Worm (Caenorhabditis elegans) whole organism, L4 larva: Measurements from ENCODE around the gene F21C10.11.
A peak's percentile ranks its signal among the peaks of the same experiment; 100 is the strongest.

Source experiments
- D1046.2 ChIP-seq: fragments of 200-800 bp; sonication (Bioruptor generic); IDR thresholded peaks from 2 replicates; pipeline ENCODE4 v1.3.6; 2022; ENCODE audit warnings: missing genetic modification characterization, missing compliant biosample characterization
- F37D6.2 ChIP-seq: sonication (generic microtip); optimal IDR thresholded peaks from 2 replicates; lab custom pipeline; 2016; ENCODE audit warnings: mild to moderate bottlenecking, missing genetic modification characterization, missing compliant biosample characterization
- F49E8.2 ChIP-seq: sonication (generic microtip); optimal IDR thresholded peaks from 2 replicates; lab custom pipeline; 2016; ENCODE audit warnings: missing compliant biosample characterization, mild to moderate bottlenecking, missing genetic modification characterization, borderline replicate concordance
- T26A8.4 ChIP-seq: fragments of 200-800 bp; sonication (Bioruptor generic); IDR thresholded peaks from 2 replicates; pipeline ENCODE4 v1.3.6; 2022; ENCODE audit warnings: missing genetic modification characterization, missing compliant biosample characterization
- Y5F2A.4 ChIP-seq: fragments of 200-800 bp; sonication (Bioruptor generic); optimal IDR thresholded peaks from 2 replicates; lab custom pipeline; 2018; ENCODE audit warnings: mild to moderate bottlenecking, missing genetic modification characterization, missing compliant biosample characterization
- ZK546.5 ChIP-seq, 2 experiments: sonication (generic microtip); optimal IDR thresholded peaks; 2 replicates each; lab custom pipeline; 2017; ENCODE audit warnings: missing biosample characterization in 2 of 2, missing genetic modification characterization in 2 of 2
- aha-1 ChIP-seq: fragments of 150-350 bp; peaks from one replicate; lab custom pipeline; 2014; ENCODE audit warnings: missing biosample characterization, missing genetic modification characterization
- ama-1 ChIP-seq: fragments of 150-350 bp; optimal IDR thresholded peaks from 2 replicates; lab custom pipeline; 2014; ENCODE audit warnings: inconsistent platforms, mixed read lengths
- attf-4 ChIP-seq: sonication (generic microtip); optimal IDR thresholded peaks from 3 replicates; lab custom pipeline; 2017; ENCODE audit warnings: missing biosample characterization, missing genetic modification characterization
- ceh-82 ChIP-seq: sonication (generic microtip); optimal IDR thresholded peaks from 2 replicates; lab custom pipeline; 2017; ENCODE audit warnings: missing biosample characterization, missing genetic modification characterization
- daf-19 ChIP-seq: fragments of 200-800 bp; sonication (Bioruptor generic); conservative IDR thresholded peaks from 2 replicates; pipeline ENCODE4 v1.3.6; 2022; ENCODE audit warnings: missing genetic modification characterization, missing compliant biosample characterization
- dmd-6 ChIP-seq: fragments of 200-800 bp; sonication (Bioruptor generic); IDR thresholded peaks from 2 replicates; pipeline ENCODE4 v1.3.6; 2022; ENCODE audit warnings: missing genetic modification reagents, missing genetic modification characterization, missing compliant biosample characterization
- dmd-9 ChIP-seq: fragments of 200-800 bp; sonication (Bioruptor generic); IDR thresholded peaks from 2 replicates; pipeline ENCODE4 v1.3.6; 2022; ENCODE audit warnings: missing genetic modification reagents, missing genetic modification characterization, missing compliant biosample characterization
- gei-8 ChIP-seq: fragments of 200-800 bp; sonication (Bioruptor generic); optimal IDR thresholded peaks from 2 replicates; lab custom pipeline; 2018; ENCODE audit warnings: mild to moderate bottlenecking, missing genetic modification characterization, missing compliant biosample characterization
- hlh-30 ChIP-seq: sonication (generic microtip); optimal IDR thresholded peaks from 2 replicates; lab custom pipeline; 2017; ENCODE audit warnings: antibody characterized with exemption, mild to moderate bottlenecking, missing genetic modification characterization, missing compliant biosample characterization; ENCODE audit not compliant: insufficient read depth
- hmg-1.1 ChIP-seq: fragments of 200-800 bp; sonication (Bioruptor generic); IDR thresholded peaks from 2 replicates; pipeline ENCODE4 v1.3.6; 2022; ENCODE audit warnings: missing genetic modification reagents, missing genetic modification characterization, missing compliant biosample characterization
- lin-13 ChIP-seq: fragments of 150-350 bp; optimal IDR thresholded peaks from 2 replicates; lab custom pipeline; 2014; ENCODE audit warnings: missing biosample characterization, missing genetic modification reagents, missing genetic modification characterization
- lin-38 ChIP-seq: fragments of 200-800 bp; sonication (Bioruptor generic); IDR thresholded peaks from 2 replicates; pipeline ENCODE4 v1.3.6; 2022; ENCODE audit warnings: missing genetic modification reagents, missing genetic modification characterization, missing compliant biosample characterization
- mdt-29 ChIP-seq: fragments of 200-800 bp; sonication (Bioruptor generic); IDR thresholded peaks from 2 replicates; pipeline ENCODE4 v1.3.6; 2022; ENCODE audit warnings: missing genetic modification reagents, missing genetic modification characterization, missing compliant biosample characterization
- mep-1 ChIP-seq: fragments of 150-350 bp; sonication (generic microtip); optimal IDR thresholded peaks from 3 replicates; lab custom pipeline; 2014; ENCODE audit warnings: missing biosample characterization, missing genetic modification characterization
- mxl-3 ChIP-seq: fragments of 200-800 bp; sonication (Bioruptor generic); optimal IDR thresholded peaks from 2 replicates; lab custom pipeline; 2018; ENCODE audit warnings: mild to moderate bottlenecking, missing genetic modification characterization, missing compliant biosample characterization
- nhr-10 ChIP-seq: fragments of 150-350 bp; optimal IDR thresholded peaks from 2 replicates; lab custom pipeline; 2014; ENCODE audit warnings: missing biosample characterization, missing genetic modification characterization
- nhr-102 ChIP-seq: sonication (generic microtip); optimal IDR thresholded peaks from 2 replicates; lab custom pipeline; 2016; ENCODE audit warnings: mild to moderate bottlenecking, missing genetic modification characterization, moderate library complexity, missing compliant biosample characterization
- nhr-11 ChIP-seq: fragments of 150-350 bp; optimal IDR thresholded peaks from 2 replicates; lab custom pipeline; 2014; ENCODE audit warnings: missing biosample characterization, missing genetic modification characterization
- nhr-28 ChIP-seq: fragments of 150-350 bp; optimal IDR thresholded peaks from 2 replicates; lab custom pipeline; 2014; ENCODE audit warnings: missing biosample characterization, missing genetic modification characterization
- nhr-6 ChIP-seq: fragments of 150-350 bp; optimal IDR thresholded peaks from 2 replicates; lab custom pipeline; 2014; ENCODE audit warnings: missing biosample characterization, missing genetic modification characterization
- nhr-77 ChIP-seq: fragments of 150-350 bp; optimal IDR thresholded peaks from 2 replicates; lab custom pipeline; 2014; ENCODE audit warnings: missing biosample characterization, missing genetic modification characterization
- php-3 ChIP-seq: fragments of 200-800 bp; sonication (Bioruptor generic); IDR thresholded peaks from 2 replicates; pipeline ENCODE4 v1.3.6; 2022; ENCODE audit warnings: missing genetic modification reagents, missing genetic modification characterization, missing compliant biosample characterization
- sdz-12 ChIP-seq: fragments of 200-800 bp; sonication (Bioruptor generic); optimal IDR thresholded peaks from 2 replicates; lab custom pipeline; 2018; ENCODE audit warnings: mild to moderate bottlenecking, missing genetic modification characterization, missing compliant biosample characterization
- zfp-3 ChIP-seq: fragments of 200-800 bp; sonication (Bioruptor generic); conservative IDR thresholded peaks from 2 replicates; pipeline ENCODE4 v1.3.6; 2022; ENCODE audit warnings: missing genetic modification reagents, missing genetic modification characterization, missing compliant biosample characterization
- ztf-7 ChIP-seq: fragments of 150-350 bp; optimal IDR thresholded peaks from 2 replicates; lab custom pipeline; 2014; ENCODE audit warnings: missing biosample characterization, missing genetic modification characterization

F21C10.11 gene

DNA sequence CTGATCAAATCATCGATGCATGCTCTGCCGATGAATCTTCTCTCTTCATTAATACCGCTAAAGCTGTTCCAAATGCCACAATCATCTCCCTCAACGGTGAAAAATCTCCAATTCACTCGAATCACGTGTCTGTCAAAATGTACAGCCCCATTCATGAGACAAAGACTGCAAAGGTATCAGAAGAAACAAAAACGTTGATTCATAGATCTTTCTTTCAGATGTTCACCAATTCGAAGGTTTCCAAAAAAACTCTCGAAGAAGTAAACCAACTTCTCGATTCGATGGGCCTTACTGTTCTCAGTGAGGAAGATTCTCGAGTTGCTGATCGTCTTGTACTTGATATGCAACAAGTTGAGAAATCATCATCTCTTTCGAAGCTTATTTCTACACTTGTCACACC lies 26.6 kb upstream of the F21C10.11 start:
- TF ChIP-seq ceh-82 (tag; lab: Kevin White, UChicago) (no peak), lin-13 (GFP tag; lab: Kevin White, UChicago) (no peak), nhr-6 (tag; lab: Kevin White, UChicago) (no peak), ama-1 (lab: Kevin White, UChicago) (peak; percentile 27), hlh-30 (tag; lab: Kevin White, UChicago) (peak; percentile 52), F37D6.2 (no peak), attf-4 (tag; lab: Kevin White, UChicago) (no peak), mxl-3 (GFP tag; lab: Kevin White, UChicago) (peak; percentile 7)

DNA sequence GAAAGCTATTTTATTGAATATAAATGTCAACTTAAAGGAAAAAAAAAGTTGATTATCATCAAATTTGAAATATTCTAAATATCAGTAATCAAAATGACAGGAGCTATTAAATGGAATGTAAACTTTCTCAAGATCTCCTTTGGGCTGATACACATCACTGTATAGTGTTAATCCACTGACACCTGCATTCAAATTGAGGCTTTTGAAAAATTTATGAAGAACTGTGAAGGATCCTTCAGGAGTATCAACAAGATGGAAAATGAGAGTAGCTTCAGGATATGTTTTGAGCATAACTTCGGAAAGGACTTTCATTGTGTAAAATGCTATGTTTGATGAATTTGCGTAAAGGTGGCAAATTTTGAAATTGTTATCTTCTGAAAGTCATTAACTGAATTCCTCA lies 26.1 kb upstream of the F21C10.11 start:
- TF ChIP-seq dmd-9 (GFP tag; lab: Robert Waterston, UW) (no peak), zfp-3 (GFP tag; lab: Robert Waterston, UW) (peak; percentile 63; the same call in 1 of the 2 replicates), T26A8.4 (GFP tag; lab: Robert Waterston, UW) (peak; percentile 18; the same call in 1 of the 2 replicates), ZK546.5 (tag; optimal IDR thresholded peaks at IDR 0.05; lab: Kevin White, UChicago) (no peak), ama-1 (lab: Kevin White, UChicago) (peak; percentile 17), mep-1 (tag; lab: Kevin White, UChicago) (peak; percentile 0), nhr-10 (no peak), lin-38 (peak; percentile 39; the same call in 1 of the 2 replicates), php-3 (GFP tag; lab: Robert Waterston, UW) (peak; percentile 17; the same call in 1 of the 2 replicates), aha-1 (tag; lab: Kevin White, UChicago) (peak; percentile 24)

DNA sequence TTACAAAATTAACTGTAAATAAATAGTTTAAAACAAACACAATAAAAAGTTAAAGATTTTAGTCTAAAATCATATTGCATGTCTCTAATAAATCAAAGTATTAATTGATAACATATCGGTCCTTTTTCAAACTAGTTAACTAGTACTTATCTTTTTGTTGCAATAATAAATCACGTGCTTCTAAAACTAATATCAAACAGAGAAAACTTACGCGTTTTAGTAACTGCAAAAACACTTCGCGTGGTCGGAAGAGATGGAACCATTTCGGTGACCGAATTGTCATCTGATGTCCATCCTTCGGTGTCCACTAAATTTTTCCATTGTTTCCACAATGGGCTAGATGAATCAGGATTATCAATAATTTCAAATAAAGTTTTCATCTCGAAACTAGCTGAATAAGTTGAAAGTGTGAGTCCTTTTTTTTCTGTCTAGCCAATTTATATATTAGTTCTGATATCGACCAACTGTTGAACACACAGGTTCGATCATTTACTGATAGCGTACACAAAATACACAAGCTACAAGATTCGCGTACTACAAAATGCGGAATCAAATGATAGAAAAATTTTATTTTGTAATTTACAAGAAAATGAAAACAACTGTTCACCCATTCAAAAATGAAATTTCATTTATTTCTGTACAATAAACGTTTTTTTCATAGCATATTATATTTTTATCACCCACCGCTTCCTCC lies 24.9 kb upstream of the F21C10.11 start, which contains the start of gene F21C10.9:
F21C10.9 (minus strand) TSS at position 417 of the 694 bp plus-strand sequence.
- TF ChIP-seq daf-19 (GFP tag; lab: Robert Waterston, UW) (no peak), nhr-28 (tag; lab: Kevin White, UChicago) (peak; percentile 94), hlh-30 (tag; lab: Kevin White, UChicago) (peak; percentile 51), dmd-6 (GFP tag; lab: Robert Waterston, UW) (peak; percentile 12; the same call in 1 of the 2 replicates)

DNA sequence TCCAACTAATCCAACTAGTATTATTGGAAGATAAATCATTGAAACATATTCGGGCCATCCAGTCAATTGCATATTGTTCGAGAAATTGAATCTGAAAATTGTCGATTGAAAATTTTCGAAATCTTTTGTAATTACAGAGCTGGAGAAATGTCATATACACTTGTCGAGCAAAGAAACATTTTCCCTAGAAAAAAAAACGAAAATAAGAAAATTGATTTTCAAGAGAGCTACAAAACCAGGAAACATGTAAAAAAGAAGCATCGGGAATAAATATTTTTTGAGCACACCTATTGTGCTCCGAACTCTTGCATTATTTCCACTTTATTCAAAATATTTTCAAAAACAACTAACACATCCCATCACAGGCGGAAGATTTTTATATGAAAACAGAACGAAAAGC lies 22.2 kb upstream of the F21C10.11 start, which contains the start of gene frpr-6:
frpr-6 (minus strand) TSS at position 101 of the 400 bp plus-strand sequence.
- TF ChIP-seq Y5F2A.4 (GFP tag; lab: Kevin White, UChicago) (no peak), mdt-29 (GFP tag; lab: Robert Waterston, UW) (no peak), nhr-77 (no peak), hmg-1.1 (no peak), F49E8.2 (tag; lab: Kevin White, UChicago) (no peak), gei-8 (GFP tag; lab: Kevin White, UChicago) (no peak), ztf-7 (no peak), T26A8.4 (GFP tag; lab: Robert Waterston, UW) (no peak), nhr-102 (tag; lab: Kevin White, UChicago) (no peak), sdz-12 (GFP tag; lab: Kevin White, UChicago) (no peak), php-3 (GFP tag; lab: Robert Waterston, UW) (no peak), D1046.2 (GFP tag; lab: Robert Waterston, UW) (no peak), nhr-11 (tag; lab: Kevin White, UChicago) (no peak), ZK546.5 (tag; optimal IDR thresholded peaks at IDR 0.05; lab: Kevin White, UChicago) (no peak), ama-1 (lab: Kevin White, UChicago) (no peak)

DNA sequence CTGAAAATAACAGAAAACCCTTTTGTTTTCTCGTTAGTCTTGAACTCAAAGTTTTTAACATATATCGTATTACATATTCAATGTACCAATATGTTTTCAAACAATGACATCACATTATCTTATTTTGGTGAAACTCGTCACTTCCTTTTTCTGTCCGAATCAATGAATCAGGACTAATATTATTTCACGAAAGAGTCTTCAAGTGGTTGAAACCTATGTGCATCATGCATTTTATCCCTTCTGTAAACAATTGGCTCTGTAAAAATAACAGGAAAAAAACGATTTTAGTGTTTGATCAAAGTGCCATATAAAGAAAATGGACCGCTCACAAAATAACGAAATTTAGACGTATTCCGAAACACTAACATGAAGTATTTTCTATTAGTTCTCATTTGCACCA lies 15.1 kb upstream of the F21C10.11 start, which contains the start of gene F21C10.18:
F21C10.18 (plus strand) TSS at position 301 of the 400 bp plus-strand sequence.
- TF ChIP-seq ZK546.5 (tag; optimal IDR thresholded peaks at IDR 0.05; lab: Kevin White, UChicago) (no peak), mxl-3 (GFP tag; lab: Kevin White, UChicago) (no peak), ztf-7 (no peak)
